Worm (Caenorhabditis elegans) whole organism, midembryonic: ENCODE measurements around the gene nhr-34.

Experiments used
- T22C8.4 ChIP-seq: fragments of 200-800 bp; sonication (Bioruptor generic); IDR thresholded peaks from 2 replicates; pipeline ENCODE4 v1.3.6; 2022; ENCODE audit warnings: missing genetic modification characterization, missing compliant biosample characterization
- cog-1 ChIP-seq: sonication (generic microtip); optimal IDR thresholded peaks from 2 replicates; lab custom pipeline; 2016; ENCODE audit warnings: missing genetic modification characterization, missing compliant biosample characterization
- flt-1 ChIP-seq: fragments of 200-800 bp; sonication (Bioruptor generic); IDR thresholded peaks from 2 replicates; pipeline ENCODE4 v1.3.6; 2022; ENCODE audit warnings: missing genetic modification characterization, missing compliant biosample characterization
- klf-2 ChIP-seq: fragments of 200-800 bp; sonication (Bioruptor generic); conservative IDR thresholded peaks from 2 replicates; pipeline ENCODE4 v1.3.6; 2022; ENCODE audit warnings: missing genetic modification reagents, missing genetic modification characterization, missing compliant biosample characterization
- med-1 ChIP-seq: sonication (generic microtip); optimal IDR thresholded peaks from 2 replicates; lab custom pipeline; 2017; ENCODE audit warnings: missing genetic modification characterization, mild to moderate bottlenecking, missing compliant biosample characterization, antibody characterized with exemption, missing genetic modification reagents; ENCODE audit not compliant: insufficient read depth
- ref-1 ChIP-seq: fragments of 200-800 bp; sonication (Bioruptor generic); conservative IDR thresholded peaks from 2 replicates; pipeline ENCODE4 v1.3.6; 2022; ENCODE audit warnings: missing genetic modification reagents, missing genetic modification characterization, missing compliant biosample characterization
- tab-1 ChIP-seq: fragments of 200-800 bp; sonication (Bioruptor generic); IDR thresholded peaks from 2 replicates; pipeline ENCODE4 v1.3.6; 2022; ENCODE audit warnings: missing genetic modification characterization, missing compliant biosample characterization
- ztf-23 ChIP-seq: fragments of 200-800 bp; sonication (Bioruptor generic); IDR thresholded peaks from 2 replicates; pipeline ENCODE4 v1.3.6; 2022; ENCODE audit warnings: missing genetic modification reagents, missing genetic modification characterization, missing compliant biosample characterization
- ztf-29 ChIP-seq: fragments of 200-800 bp; sonication (Bioruptor generic); IDR thresholded peaks from 2 replicates; pipeline ENCODE4 v1.3.6; 2022; ENCODE audit warnings: missing genetic modification reagents, missing genetic modification characterization, missing compliant biosample characterization

nhr-34 gene

ce11 chrIV:9680841-9681240 lies 5.4 kb upstream of the nhr-34 start, which contains the start of gene ins-8:
Gene ins-8 (minus strand): TSS chrIV:9680941.
- no peak for TF ChIP-seq klf-2
- no peak for TF ChIP-seq cog-1
- TF ChIP-seq tab-1 (GFP tag; lab: Robert Waterston, UW), result no peak
- TF ChIP-seq med-1, result no peak
- no peak for TF ChIP-seq ztf-23 (GFP tag; lab: Robert Waterston, UW)
- no peak for TF ChIP-seq ztf-29 (GFP tag; lab: Robert Waterston, UW)
- TF ChIP-seq ref-1 (GFP tag; lab: Robert Waterston, UW), result no peak

- TF ChIP-seq ref-1 (GFP tag; lab: Robert Waterston, UW) (no peak), cog-1 (no peak), T22C8.4 (no peak), ztf-23 (GFP tag; lab: Robert Waterston, UW) (no peak), ztf-29 (GFP tag; lab: Robert Waterston, UW) (no peak), klf-2 (no peak), tab-1 (GFP tag; lab: Robert Waterston, UW) (no peak), med-1 (no peak), flt-1 (GFP tag; lab: Robert Waterston, UW) (no peak)
These were observed 3.8 kb upstream of the nhr-34 start for ce11 chrIV:9679296-9679695.

- TF ChIP-seq klf-2, result no peak
- TF ChIP-seq ztf-29 (GFP tag; lab: Robert Waterston, UW), result no peak
- TF ChIP-seq flt-1 (GFP tag; lab: Robert Waterston, UW), result no peak
These were observed 2.5 kb upstream of the nhr-34 start for ce11 chrIV:9678007-9678406.

- TF ChIP-seq ztf-29 (GFP tag; lab: Robert Waterston, UW) (no peak), ref-1 (GFP tag; lab: Robert Waterston, UW) (no peak), flt-1 (GFP tag; lab: Robert Waterston, UW) (no peak), cog-1 (no peak), tab-1 (GFP tag; lab: Robert Waterston, UW) (no peak), klf-2 (no peak), ztf-23 (GFP tag; lab: Robert Waterston, UW) (no peak), med-1 (no peak), T22C8.4 (no peak)
These were observed 1.9 kb upstream of the nhr-34 start for ce11 chrIV:9677226-9677992.

- TF ChIP-seq tab-1 (GFP tag; lab: Robert Waterston, UW) (no peak), ztf-23 (GFP tag; lab: Robert Waterston, UW) (no peak), T22C8.4 (no peak), cog-1 (no peak), flt-1 (GFP tag; lab: Robert Waterston, UW) (no peak), med-1 (no peak), klf-2 (no peak), ztf-29 (GFP tag; lab: Robert Waterston, UW) (no peak), ref-1 (GFP tag; lab: Robert Waterston, UW) (no peak)
These were observed 1.1 kb upstream of the nhr-34 start for ce11 chrIV:9676535-9676934.

- no peak for TF ChIP-seq tab-1 (GFP tag; lab: Robert Waterston, UW)
- no peak for TF ChIP-seq med-1
- no peak for TF ChIP-seq ztf-23 (GFP tag; lab: Robert Waterston, UW)
- TF ChIP-seq cog-1, result no peak
- no peak for TF ChIP-seq T22C8.4
These were observed 1.7 kb downstream of the nhr-34 start for ce11 chrIV:9673683-9674336.

ce11 chrIV:9673206-9673605 lies 2.3 kb downstream of the nhr-34 start:
- no peak for TF ChIP-seq cog-1
- no peak for TF ChIP-seq ztf-29 (GFP tag; lab: Robert Waterston, UW)
- TF ChIP-seq ref-1 (GFP tag; lab: Robert Waterston, UW), result no peak
- TF ChIP-seq klf-2, result no peak
- TF ChIP-seq flt-1 (GFP tag; lab: Robert Waterston, UW), result no peak
- no peak for TF ChIP-seq ztf-23 (GFP tag; lab: Robert Waterston, UW)
- no peak for TF ChIP-seq tab-1 (GFP tag; lab: Robert Waterston, UW)
- no peak for TF ChIP-seq T22C8.4
- no peak for TF ChIP-seq med-1

- no peak for TF ChIP-seq klf-2
These were observed 3.0 kb downstream of the nhr-34 start for ce11 chrIV:9672434-9672833.

- TF ChIP-seq med-1, result no peak
- TF ChIP-seq flt-1 (GFP tag; lab: Robert Waterston, UW), result no peak
- TF ChIP-seq ref-1 (GFP tag; lab: Robert Waterston, UW), result no peak
- TF ChIP-seq tab-1 (GFP tag; lab: Robert Waterston, UW), result no peak
- TF ChIP-seq cog-1, result no peak
- TF ChIP-seq ztf-23 (GFP tag; lab: Robert Waterston, UW), result no peak
- no peak for TF ChIP-seq ztf-29 (GFP tag; lab: Robert Waterston, UW)
- TF ChIP-seq T22C8.4, result no peak
- TF ChIP-seq klf-2, result no peak
These were observed 4.3 kb downstream of the nhr-34 start for ce11 chrIV:9671001-9671652.

ce11 chrIV:9669969-9670368 lies 5.5 kb downstream of the nhr-34 start:
- no peak for TF ChIP-seq med-1
- no peak for TF ChIP-seq ztf-23 (GFP tag; lab: Robert Waterston, UW)
- TF ChIP-seq ref-1 (GFP tag; lab: Robert Waterston, UW), result no peak
- no peak for TF ChIP-seq klf-2
- no peak for TF ChIP-seq tab-1 (GFP tag; lab: Robert Waterston, UW)
- no peak for TF ChIP-seq T22C8.4
- no peak for TF ChIP-seq cog-1
- no peak for TF ChIP-seq flt-1 (GFP tag; lab: Robert Waterston, UW)
- TF ChIP-seq ztf-29 (GFP tag; lab: Robert Waterston, UW), result no peak
